Fruit fly (Drosophila melanogaster) whole organism, prepupa: ENCODE results near the gene CG15044.

ENCODE experiments used
- CG10631 ChIP-seq: fragments of 200-800 bp; sonication (Bioruptor generic); optimal IDR thresholded peaks from 2 replicates; lab custom pipeline; 2016; ENCODE audit warnings: missing biosample characterization, missing genetic modification characterization
- CG10669 ChIP-seq: fragments of 200-800 bp; sonication (Bioruptor generic); optimal IDR thresholded peaks from 3 replicates; lab custom pipeline; 2018; ENCODE audit warnings: missing biosample characterization, mild to moderate bottlenecking, missing genetic modification characterization, moderate library complexity
- CG11294 ChIP-seq: fragments of 200-800 bp; sonication (Bioruptor generic); IDR thresholded peaks from 2 replicates; pipeline ENCODE4 v1.3.6; 2022; ENCODE audit warnings: missing biosample characterization, missing genetic modification characterization
- CG11762 ChIP-seq: fragments of 200-800 bp; sonication (Bioruptor generic); optimal IDR thresholded peaks from 3 replicates; lab custom pipeline; 2016; ENCODE audit warnings: missing biosample characterization, missing genetic modification characterization; ENCODE audit not compliant: insufficient read depth
- CG11902 ChIP-seq: fragments of 200-800 bp; sonication (Bioruptor generic); optimal IDR thresholded peaks from 3 replicates; lab custom pipeline; 2016; ENCODE audit warnings: missing biosample characterization, missing genetic modification characterization
- CG15336 ChIP-seq: fragments of 200-800 bp; sonication (Bioruptor generic); IDR thresholded peaks from 2 replicates; pipeline ENCODE4 v1.3.6; 2022; ENCODE audit warnings: missing biosample characterization, missing genetic modification characterization
- CG1621 ChIP-seq: fragments of 200-800 bp; sonication (Bioruptor generic); optimal IDR thresholded peaks from 3 replicates; lab custom pipeline; 2018; ENCODE audit warnings: missing biosample characterization, mild to moderate bottlenecking, missing genetic modification characterization
- CG16779 ChIP-seq: fragments of 200-800 bp; sonication (Bioruptor generic); optimal IDR thresholded peaks from 3 replicates; lab custom pipeline; 2017; ENCODE audit warnings: missing biosample characterization, mild to moderate bottlenecking, missing genetic modification characterization
- CG31627 ChIP-seq: fragments of 200-800 bp; sonication (Bioruptor generic); optimal IDR thresholded peaks from 3 replicates; lab custom pipeline; 2016; ENCODE audit warnings: missing biosample characterization, missing genetic modification characterization
- CG32006 ChIP-seq: fragments of 200-800 bp; sonication (Bioruptor generic); optimal IDR thresholded peaks from 3 replicates; lab custom pipeline; 2017; ENCODE audit warnings: missing biosample characterization, mild to moderate bottlenecking, missing genetic modification characterization
- CG34406 ChIP-seq: fragments of 200-800 bp; sonication (Bioruptor generic); optimal IDR thresholded peaks from 3 replicates; lab custom pipeline; 2016; ENCODE audit warnings: missing biosample characterization, missing genetic modification characterization
- CG4318 ChIP-seq: fragments of 200-800 bp; sonication (Bioruptor generic); optimal IDR thresholded peaks from 3 replicates; lab custom pipeline; 2017; ENCODE audit warnings: missing biosample characterization, mild to moderate bottlenecking, missing genetic modification characterization
- CG6163 ChIP-seq: fragments of 200-800 bp; sonication (Bioruptor generic); IDR thresholded peaks from 3 replicates; pipeline ENCODE4 v1.3.6; 2022; ENCODE audit warnings: missing biosample characterization, missing genetic modification characterization
- CG6792 ChIP-seq: fragments of 200-800 bp; sonication (Bioruptor generic); optimal IDR thresholded peaks from 3 replicates; lab custom pipeline; 2016; ENCODE audit warnings: missing biosample characterization, missing genetic modification characterization
- CG6808 ChIP-seq: fragments of 200-800 bp; sonication (Bioruptor generic); optimal IDR thresholded peaks from 3 replicates; lab custom pipeline; 2017; ENCODE audit warnings: missing biosample characterization, missing genetic modification characterization, mild to moderate bottlenecking, moderate library complexity, missing genetic modification reagents
- CG6854 ChIP-seq: fragments of 200-800 bp; sonication (Bioruptor generic); optimal IDR thresholded peaks from 2 replicates; lab custom pipeline; 2017; ENCODE audit warnings: missing biosample characterization, mild to moderate bottlenecking, missing genetic modification characterization
- CG7368 ChIP-seq: fragments of 200-800 bp; sonication (Bioruptor generic); optimal IDR thresholded peaks from 3 replicates; lab custom pipeline; 2016; ENCODE audit warnings: missing biosample characterization, missing genetic modification characterization
- CG8119 ChIP-seq: fragments of 200-800 bp; sonication (Bioruptor generic); IDR thresholded peaks from 3 replicates; pipeline ENCODE4 v1.3.6; 2022; ENCODE audit warnings: missing biosample characterization, missing genetic modification characterization
- CG8632 ChIP-seq: fragments of 200-800 bp; sonication (Bioruptor generic); optimal IDR thresholded peaks from 3 replicates; lab custom pipeline; 2016; ENCODE audit warnings: missing biosample characterization, missing genetic modification characterization
- Eip75B ChIP-seq: fragments of 200-800 bp; sonication (Bioruptor generic); optimal IDR thresholded peaks from 3 replicates; lab custom pipeline; 2016; ENCODE audit warnings: missing biosample characterization, missing genetic modification characterization
- Eip78C ChIP-seq: fragments of 200-800 bp; sonication (Bioruptor generic); peaks from one replicate; lab custom pipeline; 2016; ENCODE audit warnings: missing biosample characterization, missing genetic modification characterization
- Ets21C ChIP-seq: fragments of 200-800 bp; sonication (Bioruptor generic); optimal IDR thresholded peaks from 3 replicates; lab custom pipeline; 2016; ENCODE audit warnings: missing biosample characterization, missing genetic modification characterization
- Ets96B ChIP-seq: fragments of 200-800 bp; optimal IDR thresholded peaks from 2 replicates; lab custom pipeline; 2019; ENCODE audit warnings: missing biosample characterization, mild to moderate bottlenecking, missing genetic modification characterization, moderate library complexity
- Gug ChIP-seq: fragments of 200-800 bp; sonication (Bioruptor generic); IDR thresholded peaks from 2 replicates; pipeline ENCODE4 v1.3.6; 2022; ENCODE audit warnings: missing biosample characterization, missing genetic modification characterization
- Hr39 ChIP-seq: fragments of 200-800 bp; sonication (Bioruptor generic); optimal IDR thresholded peaks from 2 replicates; lab custom pipeline; 2016; ENCODE audit warnings: missing biosample characterization, missing genetic modification characterization
- Hr4 ChIP-seq: fragments of 200-800 bp; sonication (Bioruptor generic); optimal IDR thresholded peaks from 3 replicates; lab custom pipeline; 2016; ENCODE audit warnings: missing biosample characterization, missing genetic modification characterization
- Lpt ChIP-seq: fragments of 200-800 bp; sonication (Bioruptor generic); optimal IDR thresholded peaks from 3 replicates; lab custom pipeline; 2016; ENCODE audit warnings: missing biosample characterization, missing genetic modification characterization
- Met ChIP-seq: fragments of 200-800 bp; sonication (Bioruptor generic); optimal IDR thresholded peaks from 3 replicates; lab custom pipeline; 2016; ENCODE audit warnings: missing biosample characterization, missing genetic modification characterization
- Sox102F ChIP-seq: fragments of 200-800 bp; sonication (Bioruptor generic); optimal IDR thresholded peaks from 2 replicates; lab custom pipeline; 2016; ENCODE audit warnings: missing biosample characterization, mild to moderate bottlenecking, missing genetic modification characterization
- Sox14 ChIP-seq: fragments of 200-800 bp; sonication (Bioruptor generic); optimal IDR thresholded peaks from 3 replicates; lab custom pipeline; 2016; ENCODE audit warnings: missing biosample characterization, missing genetic modification characterization
- achi ChIP-seq: fragments of 200-800 bp; sonication (Bioruptor generic); optimal IDR thresholded peaks from 3 replicates; lab custom pipeline; 2016; ENCODE audit warnings: missing biosample characterization, missing genetic modification characterization
- cyc ChIP-seq: fragments of 200-800 bp; sonication (Bioruptor generic); optimal IDR thresholded peaks from 3 replicates; lab custom pipeline; 2016; ENCODE audit warnings: missing biosample characterization, missing genetic modification characterization
- dac ChIP-seq: fragments of 200-800 bp; sonication (Bioruptor generic); optimal IDR thresholded peaks from 2 replicates; lab custom pipeline; 2017; ENCODE audit warnings: missing biosample characterization, mild to moderate bottlenecking, missing genetic modification characterization
- dsx ChIP-seq: fragments of 200-800 bp; optimal IDR thresholded peaks from 3 replicates; lab custom pipeline; 2019; ENCODE audit warnings: missing biosample characterization, mild to moderate bottlenecking, missing genetic modification characterization, moderate library complexity; ENCODE audit not compliant: poor library complexity, severe bottlenecking
- eg ChIP-seq: fragments of 200-800 bp; sonication (Bioruptor generic); IDR thresholded peaks from 3 replicates; pipeline ENCODE4 v1.3.6; 2022; ENCODE audit warnings: missing biosample characterization, missing genetic modification characterization
- esn ChIP-seq: fragments of 200-800 bp; sonication (Bioruptor generic); optimal IDR thresholded peaks from 2 replicates; lab custom pipeline; 2016; ENCODE audit warnings: missing biosample characterization, mild to moderate bottlenecking, missing genetic modification characterization, moderate library complexity
- fd59A ChIP-seq: fragments of 200-800 bp; sonication (Bioruptor generic); optimal IDR thresholded peaks from 2 replicates; lab custom pipeline; 2017; ENCODE audit warnings: missing biosample characterization, mild to moderate bottlenecking, missing genetic modification characterization, missing genetic modification reagents
- fkh ChIP-seq: fragments of 200-800 bp; sonication (Bioruptor generic); optimal IDR thresholded peaks from 3 replicates; lab custom pipeline; 2017; ENCODE audit warnings: missing biosample characterization, mild to moderate bottlenecking, missing genetic modification characterization, moderate library complexity
- lz ChIP-seq: fragments of 200-800 bp; sonication (Bioruptor generic); optimal IDR thresholded peaks from 3 replicates; lab custom pipeline; 2016; ENCODE audit warnings: missing biosample characterization, missing genetic modification characterization
- net ChIP-seq: fragments of 200-800 bp; sonication (Bioruptor generic); optimal IDR thresholded peaks from 3 replicates; lab custom pipeline; 2016; ENCODE audit warnings: missing biosample characterization, missing genetic modification characterization
- pdm3 ChIP-seq: fragments of 200-800 bp; sonication (Bioruptor generic); optimal IDR thresholded peaks from 3 replicates; lab custom pipeline; 2016; ENCODE audit warnings: missing biosample characterization, missing genetic modification characterization
- salr ChIP-seq, 2 experiments: fragments of 200-800 bp; sonication (Bioruptor generic); optimal IDR thresholded peaks; 3 replicates each; lab custom pipeline; 2016 to 2018; ENCODE audit warnings: missing biosample characterization in 2 of 2, missing genetic modification characterization in 2 of 2, mild to moderate bottlenecking in 1 of 2
- spab ChIP-seq: fragments of 200-800 bp; sonication (Bioruptor generic); optimal IDR thresholded peaks from 2 replicates; lab custom pipeline; 2017; ENCODE audit warnings: missing biosample characterization, mild to moderate bottlenecking, missing genetic modification characterization, missing genetic modification reagents
- ss ChIP-seq, 2 experiments: fragments of 200-800 bp; sonication (Bioruptor generic); optimal IDR thresholded peaks; 2 replicates in 1 of 2; 3 replicates in 1 of 2; lab custom pipeline; 2017 to 2018; ENCODE audit warnings: mild to moderate bottlenecking in 2 of 2, missing biosample characterization in 2 of 2, missing genetic modification characterization in 2 of 2, moderate library complexity in 1 of 2
- topi ChIP-seq: fragments of 200-800 bp; sonication (Bioruptor generic); optimal IDR thresholded peaks from 3 replicates; lab custom pipeline; 2016; ENCODE audit warnings: missing biosample characterization, missing genetic modification characterization
- vri ChIP-seq: fragments of 200-800 bp; sonication (Bioruptor generic); optimal IDR thresholded peaks from 3 replicates; lab custom pipeline; 2016; ENCODE audit warnings: missing biosample characterization, mild to moderate bottlenecking, missing genetic modification characterization

Gene CG15044

dm6 chrX:18517415-18517814, 25.6 kb upstream of the CG15044 start:
- peak; percentile 26 for TF ChIP-seq CG31627 (GFP tag; lab: Kevin White, UChicago)
- TF ChIP-seq net, result peak; percentile 7
- TF ChIP-seq lz (GFP tag; lab: Kevin White, UChicago), result peak; percentile 33
- TF ChIP-seq CG11762, result no peak
- peak; percentile 0 for TF ChIP-seq Eip75B (GFP tag; lab: Kevin White, UChicago)
- peak; percentile 18 for TF ChIP-seq Hr4 (GFP tag; lab: Kevin White, UChicago)
- peak; percentile 52 for TF ChIP-seq dac (GFP tag; lab: Kevin White, UChicago)
- no peak for TF ChIP-seq Gug (GFP tag; lab: Robert Waterston, UW)
- TF ChIP-seq CG4318 (GFP tag; lab: Kevin White, UChicago), result no peak
- peak; percentile 33 for TF ChIP-seq esn (GFP tag; lab: Kevin White, UChicago)
- no peak for TF ChIP-seq CG10631 (GFP tag; lab: Kevin White, UChicago)
- no peak for TF ChIP-seq CG8632 (GFP tag; lab: Kevin White, UChicago)
- TF ChIP-seq cyc (GFP tag; lab: Kevin White, UChicago), result no peak
- TF ChIP-seq CG7368 (GFP tag; lab: Kevin White, UChicago), result no peak
- TF ChIP-seq CG8119 (GFP tag; lab: Robert Waterston, UW), result peak; percentile 35; the same call in 1 of the 3 replicates
- TF ChIP-seq dsx, result no peak
- TF ChIP-seq eg (GFP tag; lab: Robert Waterston, UW), result peak; percentile 58
- peak; percentile 7 for TF ChIP-seq Hr39 (GFP tag; lab: Kevin White, UChicago)
- TF ChIP-seq CG1621, result peak; percentile 12
- TF ChIP-seq CG6163 (GFP tag; lab: Robert Waterston, UW), result peak; percentile 58; the same call in 2 of the 3 replicates
- TF ChIP-seq CG11902 (GFP tag; lab: Kevin White, UChicago), result no peak
- TF ChIP-seq fd59A (GFP tag; lab: Kevin White, UChicago), result no peak
- no peak for TF ChIP-seq CG10669 (GFP tag; lab: Kevin White, UChicago)
- TF ChIP-seq CG34406 (GFP tag; lab: Kevin White, UChicago), result no peak
- TF ChIP-seq ss (GFP tag; optimal IDR thresholded peaks at IDR 0.05; lab: Kevin White, UChicago), result peak in 1 of 2 experiments; percentile 19
- TF ChIP-seq CG16779 (tag; lab: Kevin White, UChicago), result no peak
- TF ChIP-seq Ets21C (GFP tag; lab: Kevin White, UChicago), result no peak
- peak; percentile 30 for TF ChIP-seq pdm3 (GFP tag; lab: Kevin White, UChicago)
- TF ChIP-seq topi (GFP tag; lab: Kevin White, UChicago), result no peak
- peak; percentile 14 for TF ChIP-seq Met (GFP tag; lab: Kevin White, UChicago)
- TF ChIP-seq achi (GFP tag; lab: Kevin White, UChicago), result peak; percentile 19
- TF ChIP-seq Eip78C, result peak; percentile 78
- TF ChIP-seq CG11294, result no peak
- no peak for TF ChIP-seq spab (GFP tag; lab: Kevin White, UChicago)
- no peak for TF ChIP-seq Sox102F
- TF ChIP-seq fkh (GFP tag; lab: Kevin White, UChicago), result no peak
- TF ChIP-seq CG6854 (GFP tag; lab: Kevin White, UChicago), result no peak
- no peak for TF ChIP-seq Sox14 (GFP tag; lab: Kevin White, UChicago)
- peak; percentile 47 for TF ChIP-seq Lpt (GFP tag; lab: Kevin White, UChicago)
- no peak for TF ChIP-seq vri (GFP tag; lab: Kevin White, UChicago)
- no peak for TF ChIP-seq Ets96B (tag; lab: Kevin White, UChicago)
- peak; percentile 17 for TF ChIP-seq CG6792 (GFP tag; lab: Kevin White, UChicago)
- peak; percentile 39 for TF ChIP-seq CG32006 (GFP tag; lab: Kevin White, UChicago)
- TF ChIP-seq CG15336, result peak; percentile 37; the same call in 1 of the 2 replicates
- TF ChIP-seq CG6808 (GFP tag; lab: Kevin White, UChicago), result peak; percentile 10
- TF ChIP-seq salr (GFP tag; optimal IDR thresholded peaks at IDR 0.05; lab: Kevin White, UChicago), result no peak
